Worm (Caenorhabditis elegans) whole organism, young adult: ENCODE data around the gene C35B1.4.
"Not testable (repeated sequence)": the region's sequence is repeated elsewhere in the genome, so short reads cannot be mapped to it uniquely, and the experiment has no call there.

ENCODE experiments used
- F37B4.10 ChIP-seq: fragments of 200-800 bp; sonication (Bioruptor generic); IDR thresholded peaks from 2 replicates; pipeline ENCODE4 v1.3.6; 2022; ENCODE audit warnings: missing genetic modification characterization, missing compliant biosample characterization
- F52B5.7 ChIP-seq: sonication (generic microtip); optimal IDR thresholded peaks from 2 replicates; lab custom pipeline; 2016; ENCODE audit warnings: mild to moderate bottlenecking, missing genetic modification characterization, missing compliant biosample characterization
- T07F8.4 ChIP-seq: sonication (generic microtip); optimal IDR thresholded peaks from 2 replicates; lab custom pipeline; 2016; ENCODE audit warnings: mild to moderate bottlenecking, missing genetic modification characterization, moderate library complexity, missing compliant biosample characterization
- ama-1 ChIP-seq, 3 experiments: fragments of 150-350 bp in 1 of 3; sonication (generic microtip) in 2 of 3; optimal IDR thresholded peaks; 2 replicates each; lab custom pipeline; 2014 to 2018; ENCODE audit warnings: missing biosample characterization in 2 of 3, missing genetic modification characterization in 2 of 3, missing genetic modification reagents in 2 of 3
- athp-1 ChIP-seq: sonication (generic microtip); optimal IDR thresholded peaks from 2 replicates; lab custom pipeline; 2017; ENCODE audit warnings: mild to moderate bottlenecking, missing genetic modification characterization, missing compliant biosample characterization
- attf-6 ChIP-seq: fragments of 200-800 bp; sonication (Bioruptor generic); IDR thresholded peaks from 2 replicates; pipeline ENCODE4 v1.3.6; 2022; ENCODE audit warnings: missing genetic modification reagents, missing genetic modification characterization, missing compliant biosample characterization
- lag-1 ChIP-seq: fragments of 200-800 bp; sonication (Bioruptor generic); IDR thresholded peaks from 2 replicates; pipeline ENCODE4 v1.3.6; 2022; ENCODE audit warnings: missing genetic modification reagents, missing genetic modification characterization, missing compliant biosample characterization
- lin-26 ChIP-seq: fragments of 200-800 bp; sonication (Bioruptor generic); IDR thresholded peaks from 2 replicates; pipeline ENCODE4 v1.3.6; 2022; ENCODE audit warnings: missing genetic modification reagents, missing genetic modification characterization, missing compliant biosample characterization
- lin-40 ChIP-seq: sonication (generic microtip); optimal IDR thresholded peaks from 2 replicates; lab custom pipeline; 2016; ENCODE audit warnings: missing genetic modification characterization, mild to moderate bottlenecking, missing compliant biosample characterization, missing genotype, missing genetic modification reagents
- rec-8 ChIP-seq, 2 experiments: sonication (generic microtip); optimal IDR thresholded peaks; 2 replicates each; lab custom pipeline; 2016; ENCODE audit warnings: mild to moderate bottlenecking in 2 of 2, missing genetic modification characterization in 2 of 2, missing genetic modification reagents in 2 of 2, missing genotype in 2 of 2, missing biosample characterization in 1 of 2, missing compliant biosample characterization in 1 of 2, moderate library complexity in 1 of 2
- snpc-4 ChIP-seq, 5 experiments: fragments of 150-350 bp in 1 of 5; sonication (generic microtip) in 4 of 5; optimal IDR thresholded peaks; 2 replicates each; lab custom pipeline; 2014 to 2018; ENCODE audit warnings: missing genetic modification characterization in 5 of 5, missing biosample characterization in 3 of 5, antibody characterized with exemption in 2 of 5, mild to moderate bottlenecking in 2 of 5, missing compliant biosample characterization in 2 of 5, missing genotype in 2 of 5, moderate library complexity in 2 of 5, missing genetic modification reagents in 1 of 5
- tlf-1 ChIP-seq: fragments of 200-800 bp; sonication (Bioruptor generic); optimal IDR thresholded peaks from 2 replicates; lab custom pipeline; 2018; ENCODE audit warnings: mild to moderate bottlenecking, missing genetic modification characterization, missing compliant biosample characterization
- unc-130 ChIP-seq: sonication (generic microtip); optimal IDR thresholded peaks from 2 replicates; lab custom pipeline; 2016; ENCODE audit warnings: missing genetic modification reagents, missing genetic modification characterization, missing compliant biosample characterization
- zim-3 ChIP-seq: sonication (generic microtip); optimal IDR thresholded peaks from 2 replicates; lab custom pipeline; 2017; ENCODE audit warnings: mild to moderate bottlenecking, missing genetic modification characterization, moderate library complexity, missing compliant biosample characterization

DNA sequence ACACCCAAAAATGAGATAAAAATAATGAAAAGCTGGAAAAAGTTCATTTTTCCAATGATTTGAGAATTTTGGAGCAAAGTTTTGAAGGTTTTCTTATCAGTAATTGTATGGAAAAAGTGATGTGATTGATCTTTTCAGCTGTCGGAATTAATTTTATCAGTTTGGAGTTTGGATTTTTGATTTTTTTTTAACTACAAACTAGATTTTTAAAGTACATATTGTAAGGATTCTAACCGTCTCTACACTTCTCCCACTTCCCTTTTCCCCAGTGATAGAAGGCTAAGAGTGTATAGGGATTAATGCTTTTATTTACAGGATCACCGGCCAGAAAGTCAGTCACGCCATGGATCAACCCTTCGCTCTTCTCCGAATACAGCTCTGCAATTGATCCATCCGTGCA is 46.0 kb downstream of the C35B1.4 start, which contains the start of gene F49F1.7:
- not testable (repeated sequence) for TF ChIP-seq rec-8 (tag; optimal IDR thresholded peaks at IDR 0.05; lab: Kevin White, UChicago); tlf-1 (GFP tag; lab: Kevin White, UChicago); ama-1 (optimal IDR thresholded peaks at IDR 0.05; lab: Kevin White, UChicago); ama-1 (GFP tag; optimal IDR thresholded peaks at IDR 0.05; lab: Kevin White, UChicago); zim-3; athp-1 (tag; lab: Kevin White, UChicago); unc-130; F52B5.7; snpc-4 (GFP tag; optimal IDR thresholded peaks at IDR 0.05; lab: Kevin White, UChicago); snpc-4 (tag; optimal IDR thresholded peaks at IDR 0.05; lab: Kevin White, UChicago); lin-26 (GFP tag; lab: Robert Waterston, UW); T07F8.4 (tag; lab: Kevin White, UChicago); F37B4.10 (GFP tag; lab: Robert Waterston, UW); attf-6 (GFP tag; lab: Robert Waterston, UW); lin-40 (tag; lab: Kevin White, UChicago); lag-1 (GFP tag; lab: Robert Waterston, UW)
